Worm (Caenorhabditis elegans) whole organism, L4 larva: ENCODE data around the gene ttbk-8.2.

ENCODE experiments used
- T26A8.4 ChIP-seq: fragments of 200-800 bp; sonication (Bioruptor generic); IDR thresholded peaks from 2 replicates; pipeline ENCODE4 v1.3.6; 2022; ENCODE audit warnings: missing genetic modification characterization, missing compliant biosample characterization
- Y105C5A.15 ChIP-seq: fragments of 200-800 bp; sonication (Bioruptor generic); IDR thresholded peaks from 2 replicates; pipeline ENCODE4 v1.3.6; 2022; ENCODE audit warnings: missing genetic modification characterization, missing compliant biosample characterization
- aha-1 ChIP-seq: fragments of 150-350 bp; peaks from one replicate; lab custom pipeline; 2014; ENCODE audit warnings: missing biosample characterization, missing genetic modification characterization
- aly-2 ChIP-seq: sonication (generic microtip); optimal IDR thresholded peaks from 2 replicates; lab custom pipeline; 2018; ENCODE audit warnings: missing biosample characterization, missing genetic modification characterization
- attf-4 ChIP-seq: sonication (generic microtip); optimal IDR thresholded peaks from 3 replicates; lab custom pipeline; 2017; ENCODE audit warnings: missing biosample characterization, missing genetic modification characterization
- ceh-20 ChIP-seq: fragments of 200-800 bp; sonication (Bioruptor generic); IDR thresholded peaks from 2 replicates; pipeline ENCODE4 v1.3.6; 2022; ENCODE audit warnings: missing genetic modification reagents, missing genetic modification characterization, missing compliant biosample characterization
- ceh-82 ChIP-seq: sonication (generic microtip); optimal IDR thresholded peaks from 2 replicates; lab custom pipeline; 2017; ENCODE audit warnings: missing biosample characterization, missing genetic modification characterization
- ctbp-1 ChIP-seq: fragments of 200-800 bp; sonication (Bioruptor generic); IDR thresholded peaks from 2 replicates; pipeline ENCODE4 v1.3.6; 2022; ENCODE audit warnings: missing genetic modification reagents, missing genetic modification characterization, missing compliant biosample characterization
- daf-16 ChIP-seq, 3 experiments: sonication (generic microtip); optimal IDR thresholded peaks; 2 replicates each; lab custom pipeline; 2016 to 2017; ENCODE audit warnings: missing genetic modification characterization in 3 of 3, missing genetic modification reagents in 3 of 3, mild to moderate bottlenecking in 2 of 3, missing compliant biosample characterization in 2 of 3, missing biosample characterization in 1 of 3, moderate library complexity in 1 of 3
- daf-19 ChIP-seq: fragments of 200-800 bp; sonication (Bioruptor generic); conservative IDR thresholded peaks from 2 replicates; pipeline ENCODE4 v1.3.6; 2022; ENCODE audit warnings: missing genetic modification characterization, missing compliant biosample characterization
- dmd-8 ChIP-seq: fragments of 200-800 bp; sonication (Bioruptor generic); IDR thresholded peaks from 2 replicates; pipeline ENCODE4 v1.3.6; 2022; ENCODE audit warnings: missing genetic modification characterization, missing compliant biosample characterization
- dpl-1 ChIP-seq: fragments of 150-350 bp; optimal IDR thresholded peaks from 2 replicates; lab custom pipeline; 2014; ENCODE audit warnings: missing biosample characterization, missing genetic modification reagents, missing genetic modification characterization
- dve-1 ChIP-seq: sonication (generic microtip); optimal IDR thresholded peaks from 2 replicates; lab custom pipeline; 2017; ENCODE audit warnings: antibody characterized with exemption, mild to moderate bottlenecking, missing genetic modification characterization, missing compliant biosample characterization; ENCODE audit not compliant: insufficient read depth
- egl-27 ChIP-seq: sonication (generic microtip); optimal IDR thresholded peaks from 3 replicates; lab custom pipeline; 2017; ENCODE audit warnings: missing biosample characterization, missing genetic modification reagents, missing genetic modification characterization
- fkh-10 ChIP-seq: fragments of 150-350 bp; optimal IDR thresholded peaks from 2 replicates; lab custom pipeline; 2014; ENCODE audit warnings: missing biosample characterization, missing genetic modification reagents, missing genetic modification characterization
- fos-1 ChIP-seq: fragments of 150-350 bp; optimal IDR thresholded peaks from 2 replicates; lab custom pipeline; 2014; ENCODE audit warnings: missing biosample characterization, missing genetic modification characterization
- hif-1 ChIP-seq, 2 experiments: sonication (generic microtip); optimal IDR thresholded peaks; 2 replicates each; lab custom pipeline; 2016 to 2017; ENCODE audit warnings: missing compliant biosample characterization in 2 of 2, missing genetic modification characterization in 2 of 2, missing genetic modification reagents in 2 of 2, missing genotype in 2 of 2, mild to moderate bottlenecking in 1 of 2
- hlh-11 ChIP-seq: fragments of 200-800 bp; sonication (Bioruptor generic); optimal IDR thresholded peaks from 2 replicates; lab custom pipeline; 2018; ENCODE audit warnings: mild to moderate bottlenecking, missing genetic modification characterization, missing compliant biosample characterization
- hlh-30 ChIP-seq: sonication (generic microtip); optimal IDR thresholded peaks from 2 replicates; lab custom pipeline; 2017; ENCODE audit warnings: antibody characterized with exemption, mild to moderate bottlenecking, missing genetic modification characterization, missing compliant biosample characterization; ENCODE audit not compliant: insufficient read depth
- hmg-1.1 ChIP-seq: fragments of 200-800 bp; sonication (Bioruptor generic); IDR thresholded peaks from 2 replicates; pipeline ENCODE4 v1.3.6; 2022; ENCODE audit warnings: missing genetic modification reagents, missing genetic modification characterization, missing compliant biosample characterization
- jun-1 ChIP-seq: fragments of 150-350 bp; optimal IDR thresholded peaks from 2 replicates; lab custom pipeline; 2014; ENCODE audit warnings: missing biosample characterization, missing genetic modification reagents, missing genetic modification characterization
- lim-7 ChIP-seq: fragments of 200-800 bp; sonication (Bioruptor generic); IDR thresholded peaks from 2 replicates; pipeline ENCODE4 v1.3.6; 2022; ENCODE audit warnings: missing genetic modification characterization, missing compliant biosample characterization
- lin-1 ChIP-seq: fragments of 200-800 bp; sonication (Bioruptor generic); IDR thresholded peaks from 2 replicates; pipeline ENCODE4 v1.3.6; 2022; ENCODE audit warnings: missing genetic modification reagents, missing genetic modification characterization, missing compliant biosample characterization
- lin-15B ChIP-seq: fragments of 150-350 bp; sonication (generic microtip); optimal IDR thresholded peaks from 3 replicates; lab custom pipeline; 2014; ENCODE audit warnings: missing biosample characterization, missing genetic modification characterization
- lin-29 ChIP-seq: fragments of 200-800 bp; sonication (Bioruptor generic); IDR thresholded peaks from 2 replicates; pipeline ENCODE4 v1.3.6; 2022; ENCODE audit warnings: missing genetic modification reagents, missing genetic modification characterization, missing compliant biosample characterization
- lin-39 ChIP-seq: fragments of 150-350 bp; optimal IDR thresholded peaks from 2 replicates; lab custom pipeline; 2014; ENCODE audit warnings: missing biosample characterization, missing genetic modification reagents, missing genetic modification characterization
- lsy-2 ChIP-seq, 2 experiments: fragments of 150-350 bp in 1 of 2; sonication (generic microtip) in 1 of 2; optimal IDR thresholded peaks; 2 replicates each; lab custom pipeline; 2014 to 2017; ENCODE audit warnings: missing biosample characterization in 2 of 2, missing genetic modification characterization in 2 of 2
- mdl-1 ChIP-seq, 2 experiments: fragments of 150-350 bp in 1 of 2; sonication (generic microtip) in 1 of 2; optimal IDR thresholded peaks; 2 replicates each; lab custom pipeline; 2014 to 2017; ENCODE audit warnings: missing biosample characterization in 2 of 2, missing genetic modification characterization in 2 of 2
- mep-1 ChIP-seq: fragments of 150-350 bp; sonication (generic microtip); optimal IDR thresholded peaks from 3 replicates; lab custom pipeline; 2014; ENCODE audit warnings: missing biosample characterization, missing genetic modification characterization
- mxl-3 ChIP-seq: fragments of 200-800 bp; sonication (Bioruptor generic); optimal IDR thresholded peaks from 2 replicates; lab custom pipeline; 2018; ENCODE audit warnings: mild to moderate bottlenecking, missing genetic modification characterization, missing compliant biosample characterization
- nhr-28 ChIP-seq: fragments of 150-350 bp; optimal IDR thresholded peaks from 2 replicates; lab custom pipeline; 2014; ENCODE audit warnings: missing biosample characterization, missing genetic modification characterization
- pha-4 ChIP-seq, 2 experiments: fragments of 150-350 bp in 1 of 2; fragments of 200-800 bp in 1 of 2; sonication (Bioruptor generic) in 1 of 2; IDR thresholded peaks in 1 of 2; optimal IDR thresholded peaks in 1 of 2; 2 replicates each; pipeline versions ENCODE4 v1.3.6 to Lab custom; 2014 to 2022; ENCODE audit warnings: missing genetic modification characterization in 2 of 2, missing genetic modification reagents in 2 of 2, missing biosample characterization in 1 of 2, missing compliant biosample characterization in 1 of 2
- rbr-2 ChIP-seq: sonication (generic microtip); optimal IDR thresholded peaks from 2 replicates; lab custom pipeline; 2016; ENCODE audit warnings: missing genotype, missing genetic modification characterization, missing compliant biosample characterization
- sdz-12 ChIP-seq: fragments of 200-800 bp; sonication (Bioruptor generic); optimal IDR thresholded peaks from 2 replicates; lab custom pipeline; 2018; ENCODE audit warnings: mild to moderate bottlenecking, missing genetic modification characterization, missing compliant biosample characterization
- set-16 ChIP-seq: fragments of 200-800 bp; sonication (Bioruptor generic); IDR thresholded peaks from 2 replicates; pipeline ENCODE4 v1.3.6; 2022; ENCODE audit warnings: missing genetic modification reagents, missing genetic modification characterization, missing compliant biosample characterization
- snpc-4 ChIP-seq: fragments of 150-350 bp; optimal IDR thresholded peaks from 2 replicates; lab custom pipeline; 2014; ENCODE audit warnings: missing biosample characterization, missing genetic modification characterization
- spr-1 ChIP-seq: sonication (generic microtip); optimal IDR thresholded peaks from 2 replicates; lab custom pipeline; 2016; ENCODE audit warnings: mild to moderate bottlenecking, missing genetic modification characterization, missing compliant biosample characterization
- tag-97 ChIP-seq: fragments of 200-800 bp; sonication (Bioruptor generic); IDR thresholded peaks from 2 replicates; pipeline ENCODE4 v1.3.6; 2022; ENCODE audit warnings: missing genetic modification characterization, missing compliant biosample characterization
- tra-1 ChIP-seq: fragments of 200-800 bp; sonication (Bioruptor generic); IDR thresholded peaks from 2 replicates; pipeline ENCODE4 v1.3.6; 2022; ENCODE audit warnings: missing genetic modification reagents, missing genetic modification characterization, missing compliant biosample characterization
- unc-39 ChIP-seq: sonication (generic microtip); optimal IDR thresholded peaks from 2 replicates; lab custom pipeline; 2017; ENCODE audit warnings: missing biosample characterization, missing genetic modification characterization
- unc-62 ChIP-seq, 3 experiments: fragments of 150-350 bp in 1 of 3; sonication (generic microtip); optimal IDR thresholded peaks in 2 of 3; peaks in 1 of 3; 1 replicate in 1 of 3; 2 replicates in 2 of 3; lab custom pipeline; 2014 to 2017; ENCODE audit warnings: missing biosample characterization in 3 of 3, missing genetic modification characterization in 3 of 3, missing genetic modification reagents in 3 of 3, missing genotype in 1 of 3
- zag-1 ChIP-seq: fragments of 150-350 bp; optimal IDR thresholded peaks from 2 replicates; lab custom pipeline; 2014; ENCODE audit warnings: missing biosample characterization, missing genetic modification characterization
- zip-2 ChIP-seq: fragments of 150-350 bp; optimal IDR thresholded peaks from 2 replicates; lab custom pipeline; 2014; ENCODE audit warnings: missing biosample characterization, missing genetic modification characterization
- ztf-11 ChIP-seq: fragments of 150-350 bp; optimal IDR thresholded peaks from 2 replicates; lab custom pipeline; 2014; ENCODE audit warnings: missing biosample characterization, missing genetic modification characterization
- ztf-7 ChIP-seq: fragments of 150-350 bp; optimal IDR thresholded peaks from 2 replicates; lab custom pipeline; 2014; ENCODE audit warnings: missing biosample characterization, missing genetic modification characterization

ttbk-8.2 gene

DNA sequence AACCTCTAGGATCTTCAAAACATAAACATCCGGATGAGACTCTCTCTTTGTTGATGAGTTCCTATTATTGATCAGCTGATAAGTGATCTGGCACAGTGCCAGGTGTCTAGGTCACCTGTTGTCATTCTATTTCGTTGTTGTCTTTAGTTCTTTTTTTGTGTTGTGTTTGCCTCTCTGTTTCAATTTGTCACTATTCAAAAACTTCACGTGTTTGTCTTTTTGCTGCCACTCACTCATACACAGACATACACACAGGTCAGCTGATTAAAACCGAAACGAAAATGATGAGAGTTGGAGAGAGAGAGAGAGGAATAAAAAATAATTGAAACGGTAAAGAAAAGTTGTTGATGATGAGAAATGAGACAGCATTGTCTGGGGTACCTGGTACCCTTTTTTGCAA is 40.6 kb upstream of the ttbk-8.2 start (continued):
- peak in 1 of 2 experiments; percentile 84 for TF ChIP-seq lsy-2 (tag; optimal IDR thresholded peaks at IDR 0.05; lab: Kevin White, UChicago)
- TF ChIP-seq dpl-1 (GFP tag; lab: Kevin White, UChicago): no peak
- TF ChIP-seq ztf-7 (tag; lab: Kevin White, UChicago): no peak
- TF ChIP-seq lin-39 (tag; lab: Kevin White, UChicago): no peak
- TF ChIP-seq dmd-8 (GFP tag; lab: Robert Waterston, UW): no peak
- no peak for TF ChIP-seq Y105C5A.15
- TF ChIP-seq ctbp-1 (GFP tag; lab: Robert Waterston, UW): no peak
- no peak for TF ChIP-seq zip-2 (tag; lab: Kevin White, UChicago)
- no peak for TF ChIP-seq fos-1 (tag; lab: Kevin White, UChicago)
- no peak for TF ChIP-seq lin-29 (GFP tag; lab: Robert Waterston, UW)
- TF ChIP-seq daf-19 (GFP tag; lab: Robert Waterston, UW): no peak
- TF ChIP-seq unc-39: no peak
- peak; percentile 5 for TF ChIP-seq snpc-4
- TF ChIP-seq aly-2 (tag; lab: Kevin White, UChicago): no peak
- TF ChIP-seq ceh-82 (tag; lab: Kevin White, UChicago): no peak

DNA sequence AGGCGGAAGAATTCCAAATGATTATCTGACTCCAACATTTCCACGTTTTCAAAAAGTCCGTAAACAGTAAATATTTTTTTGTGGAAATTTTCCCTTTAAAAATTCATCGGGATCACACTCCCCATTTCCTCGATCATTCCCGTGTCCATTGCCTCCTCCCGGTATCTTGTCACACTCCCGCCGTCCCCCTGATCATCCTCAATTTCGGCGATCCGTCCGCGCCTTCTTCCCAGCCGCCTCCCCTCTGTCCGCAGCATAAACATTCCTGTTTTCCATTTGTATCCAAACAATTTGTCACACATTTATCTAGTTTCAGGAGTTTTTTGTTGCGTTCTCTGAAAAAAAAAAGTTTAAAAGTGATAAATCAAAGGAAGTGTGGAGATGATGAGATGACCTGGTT is 38.8 kb upstream of the ttbk-8.2 start:
- TF ChIP-seq rbr-2 (tag; lab: Kevin White, UChicago): no peak
- peak; percentile 55 for TF ChIP-seq nhr-28
- peak; percentile 62 for TF ChIP-seq hlh-30 (tag; lab: Kevin White, UChicago)
- TF ChIP-seq attf-4 (tag; lab: Kevin White, UChicago): no peak
- TF ChIP-seq ctbp-1 (GFP tag; lab: Robert Waterston, UW): no peak
- no peak for TF ChIP-seq lin-1 (GFP tag; lab: Robert Waterston, UW)
- TF ChIP-seq daf-16 (GFP tag; optimal IDR thresholded peaks at IDR 0.05; lab: Kevin White, UChicago): peak in 1 of 2 experiments; percentile 39
- TF ChIP-seq daf-16 (tag; optimal IDR thresholded peaks at IDR 0.05; lab: Kevin White, UChicago): no peak
- TF ChIP-seq set-16 (GFP tag; lab: Robert Waterston, UW): peak; percentile 50; the same call in 1 of the 2 replicates
- peak; percentile 10 for TF ChIP-seq mxl-3 (GFP tag; lab: Kevin White, UChicago)
- no peak for TF ChIP-seq egl-27 (tag; lab: Kevin White, UChicago)
- TF ChIP-seq lin-29 (GFP tag; lab: Robert Waterston, UW): no peak
- peak; percentile 71 for TF ChIP-seq aha-1 (tag; lab: Kevin White, UChicago)
- TF ChIP-seq hlh-11 (tag; lab: Kevin White, UChicago): peak; percentile 64

DNA sequence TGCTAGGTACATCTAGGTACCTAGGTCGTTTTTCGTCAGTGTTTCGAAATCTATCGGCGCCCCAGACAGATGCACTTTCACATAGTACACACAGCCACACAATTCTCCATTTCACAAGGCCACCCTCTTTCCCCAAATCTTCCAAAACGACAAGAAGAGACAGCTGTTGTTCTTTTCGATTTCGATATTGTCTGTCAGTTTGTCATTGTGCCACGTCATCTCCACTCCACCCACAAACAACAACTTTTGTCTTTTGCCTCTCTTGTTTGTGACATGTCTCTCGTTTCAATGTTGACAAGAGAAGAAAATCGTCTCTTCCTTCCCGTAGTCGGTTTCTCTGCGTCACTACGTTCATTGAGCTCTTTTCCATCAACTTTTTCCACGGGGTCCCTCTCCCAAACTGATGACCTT is 37.9 kb upstream of the ttbk-8.2 start:
- TF ChIP-seq fkh-10 (GFP tag; lab: Kevin White, UChicago) (no peak), lim-7 (GFP tag; lab: Robert Waterston, UW) (no peak), dpl-1 (GFP tag; lab: Kevin White, UChicago) (no peak), lin-1 (GFP tag; lab: Robert Waterston, UW) (no peak), hlh-30 (tag; lab: Kevin White, UChicago) (peak; percentile 83), nhr-28 (peak; percentile 62), lin-15B (tag; lab: Kevin White, UChicago) (no peak), rbr-2 (tag; lab: Kevin White, UChicago) (peak; percentile 61), zag-1 (tag; lab: Kevin White, UChicago) (no peak), sdz-12 (GFP tag; lab: Kevin White, UChicago) (no peak), hmg-1.1 (GFP tag; lab: Robert Waterston, UW) (peak; percentile 52; the same call in 1 of the 2 replicates), tra-1 (GFP tag; lab: Robert Waterston, UW) (peak; percentile 26; the same call in 1 of the 2 replicates), tag-97 (GFP tag; lab: Robert Waterston, UW) (no peak), spr-1 (tag; lab: Kevin White, UChicago) (no peak), hlh-11 (tag; lab: Kevin White, UChicago) (peak; percentile 90), ztf-11 (tag; lab: Kevin White, UChicago) (no peak), Y105C5A.15 (no peak), ceh-20 (GFP tag; lab: Robert Waterston, UW) (peak; percentile 58; the same call in 1 of the 2 replicates), T26A8.4 (GFP tag; lab: Robert Waterston, UW) (peak; percentile 50; the same call in 1 of the 2 replicates), jun-1 (tag; lab: Kevin White, UChicago) (peak; percentile 34), pha-4 (GFP tag; IDR thresholded peaks at IDR 0.05; lab: Robert Waterston, UW) (no peak), pha-4 (tag; optimal IDR thresholded peaks at IDR 0.05; lab: Kevin White, UChicago) (peak; percentile 93), mxl-3 (GFP tag; lab: Kevin White, UChicago) (peak; percentile 29), dve-1 (tag; lab: Kevin White, UChicago) (peak; percentile 71), mdl-1 (tag; optimal IDR thresholded peaks at IDR 0.05; lab: Kevin White, UChicago) (peak in 1 of 2 experiments; percentile 78), mep-1 (tag; lab: Kevin White, UChicago) (peak; percentile 57), lsy-2 (tag; optimal IDR thresholded peaks at IDR 0.05; lab: Kevin White, UChicago) (peak in 1 of 2 experiments; percentile 57), hif-1 (tag; optimal IDR thresholded peaks at IDR 0.05; lab: Kevin White, UChicago) (peak in 1 of 2 experiments; percentile 36), aha-1 (tag; lab: Kevin White, UChicago) (peak; percentile 88), unc-62 (GFP tag; optimal IDR thresholded peaks at IDR 0.05 in 1 of 2; lab: Kevin White, UChicago) (peak in 1 of 2 experiments; percentile 100), unc-62 (tag; optimal IDR thresholded peaks at IDR 0.05; lab: Kevin White, UChicago) (no peak)
